Worm (Caenorhabditis elegans): Measurements from ENCODE around the gene F09F9.2.

F09F9.2 gene

DNA sequence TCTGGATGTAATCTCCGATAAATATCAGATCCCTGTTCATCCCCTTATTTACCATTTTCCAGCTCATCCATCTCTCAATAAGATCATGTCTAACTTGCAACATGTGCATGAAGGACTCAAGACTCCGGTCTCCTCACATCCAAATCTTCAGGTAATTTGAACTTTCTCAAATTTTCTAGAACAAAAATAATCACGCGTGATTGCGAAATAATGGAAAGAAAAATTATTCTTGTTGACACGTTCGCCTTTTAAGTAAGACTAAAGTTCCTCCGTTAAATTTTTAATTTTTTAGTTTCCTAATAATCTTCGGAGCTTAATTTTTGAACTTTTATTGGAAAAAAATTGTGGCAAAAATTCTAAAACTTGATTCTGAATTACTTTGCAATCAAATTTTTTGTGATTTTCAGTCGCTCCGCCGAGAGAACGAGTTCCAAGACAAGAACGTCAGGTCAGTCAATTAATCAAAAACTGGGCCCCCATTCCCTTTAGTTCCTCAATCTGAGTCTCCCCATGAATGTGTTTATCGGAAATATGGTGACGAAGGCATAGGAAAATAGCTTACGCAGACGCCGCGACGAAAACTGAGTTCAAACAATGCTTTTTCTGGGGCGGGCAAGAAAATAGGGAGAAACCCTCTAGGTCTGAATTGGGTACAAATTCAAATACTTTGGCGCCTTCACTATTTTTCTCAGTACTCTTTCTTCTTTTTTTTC, 26.4 kb upstream of the F09F9.2 start:
- TF ChIP-seq lsy-2 (tag; optimal IDR thresholded peaks at IDR 0.05): peak in 1 of 2 experiments; percentile 21
- no peak for TF ChIP-seq cey-2 (tag; optimal IDR thresholded peaks at IDR 0.05; ENCODE audit: borderline replicate concordance, insufficient read depth)
- TF ChIP-seq nhr-10 (tag; optimal IDR thresholded peaks at IDR 0.05): no peak
- TF ChIP-seq ceh-20 (GFP tag; IDR thresholded peaks at IDR 0.05): 0 out of 2 replicates have a peak, but pooled peaks have one; percentile 10
- TF ChIP-seq rbr-2 (tag; optimal IDR thresholded peaks at IDR 0.05): peak; percentile 53
- TF ChIP-seq lin-1 (GFP tag; IDR thresholded peaks at IDR 0.05): 0 out of 2 replicates have a peak, but pooled peaks have one; percentile 9
- TF ChIP-seq dmd-6 (GFP tag; IDR thresholded peaks at IDR 0.05): peak; percentile 45
- no peak for TF ChIP-seq attf-4 (tag; optimal IDR thresholded peaks at IDR 0.05)
- TF ChIP-seq nhr-42 (GFP tag; IDR thresholded peaks at IDR 0.05): peak; percentile 47; the same call in 1 of the 2 replicates
- peak; percentile 57 for TF ChIP-seq nhr-28 (tag; optimal IDR thresholded peaks at IDR 0.05)
- no peak for TF ChIP-seq ceh-28 (tag; optimal IDR thresholded peaks at IDR 0.05)
- TF ChIP-seq ctbp-1 (GFP tag; IDR thresholded peaks at IDR 0.05): peak; percentile 59
- no peak for TF ChIP-seq tra-1 (GFP tag; IDR thresholded peaks at IDR 0.05)
- TF ChIP-seq mxl-3 (GFP tag; optimal IDR thresholded peaks at IDR 0.05): peak; percentile 12
- TF ChIP-seq lin-15B (tag; optimal IDR thresholded peaks at IDR 0.05): no peak
- TF ChIP-seq lin-13 (GFP tag; optimal IDR thresholded peaks at IDR 0.05): no peak
- no peak for TF ChIP-seq nhr-25 (tag; optimal IDR thresholded peaks at IDR 0.05; ENCODE audit: borderline replicate concordance, insufficient read depth)
- no peak for TF ChIP-seq Y48G9A.11 (GFP tag; IDR thresholded peaks at IDR 0.05)
- TF ChIP-seq hlh-11 (tag; optimal IDR thresholded peaks at IDR 0.05): peak; percentile 64
- TF ChIP-seq dve-1 (tag; optimal IDR thresholded peaks at IDR 0.05; ENCODE audit: insufficient read depth): peak; percentile 30
- TF ChIP-seq F10B5.3 (tag; optimal IDR thresholded peaks at IDR 0.05): no peak
- TF ChIP-seq zfp-2 (tag; optimal IDR thresholded peaks at IDR 0.05): no peak
- TF ChIP-seq aha-1 (tag): peak; percentile 29
- TF ChIP-seq lir-3 (tag; optimal IDR thresholded peaks at IDR 0.05): no peak
- peak; percentile 53 for TF ChIP-seq mep-1 (tag; optimal IDR thresholded peaks at IDR 0.05)
- TF ChIP-seq skn-1 (tag; optimal IDR thresholded peaks at IDR 0.05): no peak
- TF ChIP-seq daf-16 (GFP tag; optimal IDR thresholded peaks at IDR 0.05): peak in 1 of 2 experiments; percentile 9
- peak; percentile 51 for TF ChIP-seq daf-16 (tag; optimal IDR thresholded peaks at IDR 0.05)
- TF ChIP-seq lin-38 (GFP tag; IDR thresholded peaks at IDR 0.05): peak; percentile 40; the same call in 1 of the 2 replicates
- TF ChIP-seq nhr-77 (tag; optimal IDR thresholded peaks at IDR 0.05): peak; percentile 49
- TF ChIP-seq gei-8 (GFP tag; optimal IDR thresholded peaks at IDR 0.05): no peak
- peak; percentile 22; the same call in 1 of the 2 replicates for TF ChIP-seq T26A8.4 (GFP tag; IDR thresholded peaks at IDR 0.05)
- TF ChIP-seq mes-2 (tag; optimal IDR thresholded peaks at IDR 0.05; ENCODE audit: poor library complexity, severe bottlenecking): peak; percentile 33
- TF ChIP-seq ces-1 (GFP tag; optimal IDR thresholded peaks at IDR 0.05): no peak
- TF ChIP-seq nhr-48 (tag; optimal IDR thresholded peaks at IDR 0.05): peak; percentile 55
- TF ChIP-seq hlh-30 (tag; optimal IDR thresholded peaks at IDR 0.05; ENCODE audit: insufficient read depth): peak; percentile 9
- peak in 1 of 2 experiments; percentile 75 for TF ChIP-seq mdl-1 (tag; optimal IDR thresholded peaks at IDR 0.05)
- peak in 1 of 2 experiments; percentile 56 for TF ChIP-seq hif-1 (tag; optimal IDR thresholded peaks at IDR 0.05)
- TF ChIP-seq aly-2 (tag; optimal IDR thresholded peaks at IDR 0.05): no peak

Measured in whole organism, L4 larva.